Fruit fly (Drosophila melanogaster): ENCODE measurements around the gene CG15022.

DNA sequence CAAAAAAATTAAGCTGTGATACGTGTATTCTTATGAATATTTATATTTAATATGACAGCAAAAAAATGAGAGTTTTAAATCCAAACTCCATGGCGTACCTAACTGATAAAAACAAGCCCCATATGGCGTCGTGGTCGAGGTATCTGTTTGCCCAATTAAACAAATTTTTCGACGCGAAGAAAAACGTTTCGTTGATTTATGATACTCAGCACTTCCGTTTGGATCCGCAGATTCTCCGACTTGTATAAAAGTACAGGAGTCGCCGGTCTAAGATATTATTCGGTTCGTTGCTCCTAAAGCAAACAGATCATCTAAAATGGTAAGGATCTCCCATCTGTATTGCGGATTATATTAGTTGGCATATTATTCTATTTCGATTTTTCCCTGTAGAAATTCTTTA lies 11.3 kb upstream of the CG15022 start, which contains the start of gene CG32248:
- TF ChIP-seq so (GFP tag; IDR thresholded peaks at IDR 0.05): no peak
- no peak for TF ChIP-seq CG11085 (GFP tag; IDR thresholded peaks at IDR 0.05)
- no peak for TF ChIP-seq sc (optimal IDR thresholded peaks at IDR 0.05)
- TF ChIP-seq sc (GFP tag; optimal IDR thresholded peaks at IDR 0.05): no peak
- TF ChIP-seq CG2129 (GFP tag; IDR thresholded peaks at IDR 0.05; ENCODE audit: partially characterized antibody): no peak
- TF ChIP-seq CG2889 (GFP tag; IDR thresholded peaks at IDR 0.05): no peak
- no peak for TF ChIP-seq CG12219 (GFP tag; optimal IDR thresholded peaks at IDR 0.05)
- TF ChIP-seq CG6175 (GFP tag; IDR thresholded peaks at IDR 0.05): no peak
- TF ChIP-seq CG10979 (tag; optimal IDR thresholded peaks at IDR 0.05): no peak
- TF ChIP-seq CG18599 (GFP tag; optimal IDR thresholded peaks at IDR 0.05): no peak
- no peak for TF ChIP-seq Fer3 (tag; optimal IDR thresholded peaks at IDR 0.05)
- TF ChIP-seq dati (GFP tag; IDR thresholded peaks at IDR 0.05): no peak
- TF ChIP-seq CG12236 (GFP tag; optimal IDR thresholded peaks at IDR 0.05): no peak
- TF ChIP-seq CG2202 (tag; optimal IDR thresholded peaks at IDR 0.05): no peak
